Fruit fly (Drosophila melanogaster) whole organism, prepupa: ENCODE results near the gene Cpr67B.

Source experiments
- CG11762 ChIP-seq: fragments of 200-800 bp; sonication (Bioruptor generic); optimal IDR thresholded peaks from 3 replicates; lab custom pipeline; 2016; ENCODE audit warnings: missing biosample characterization, missing genetic modification characterization; ENCODE audit not compliant: insufficient read depth
- CG15336 ChIP-seq: fragments of 200-800 bp; sonication (Bioruptor generic); IDR thresholded peaks from 2 replicates; pipeline ENCODE4 v1.3.6; 2022; ENCODE audit warnings: missing biosample characterization, missing genetic modification characterization
- CG31627 ChIP-seq: fragments of 200-800 bp; sonication (Bioruptor generic); optimal IDR thresholded peaks from 3 replicates; lab custom pipeline; 2016; ENCODE audit warnings: missing biosample characterization, missing genetic modification characterization
- CG8319 ChIP-seq: fragments of 200-800 bp; sonication (Bioruptor generic); optimal IDR thresholded peaks from 3 replicates; lab custom pipeline; 2016; ENCODE audit warnings: missing biosample characterization, missing genetic modification characterization
- Gug ChIP-seq: fragments of 200-800 bp; sonication (Bioruptor generic); IDR thresholded peaks from 2 replicates; pipeline ENCODE4 v1.3.6; 2022; ENCODE audit warnings: missing biosample characterization, missing genetic modification characterization
- Hr38 ChIP-seq: sonication (Bioruptor generic); optimal IDR thresholded peaks from 2 replicates; lab custom pipeline; 2016; ENCODE audit warnings: missing biosample characterization, missing genetic modification characterization
- Smox ChIP-seq: fragments of 200-800 bp; sonication (Bioruptor generic); optimal IDR thresholded peaks from 3 replicates; lab custom pipeline; 2016; ENCODE audit warnings: missing biosample characterization, missing genetic modification characterization

- no peak for TF ChIP-seq Smox (GFP tag; lab: Kevin White, UChicago)
- TF ChIP-seq Hr38: no peak
- TF ChIP-seq CG8319 (GFP tag; lab: Kevin White, UChicago): no peak
- no peak for TF ChIP-seq CG15336
- no peak for TF ChIP-seq CG31627 (GFP tag; lab: Kevin White, UChicago)
- TF ChIP-seq CG11762: no peak
- TF ChIP-seq Gug: no peak
These were observed 47.8 kb downstream of the Cpr67B start for dm6 chr3L:9452422-9452821.
